Worm (Caenorhabditis elegans): Measurements from ENCODE around the gene lpr-5.

DNA sequence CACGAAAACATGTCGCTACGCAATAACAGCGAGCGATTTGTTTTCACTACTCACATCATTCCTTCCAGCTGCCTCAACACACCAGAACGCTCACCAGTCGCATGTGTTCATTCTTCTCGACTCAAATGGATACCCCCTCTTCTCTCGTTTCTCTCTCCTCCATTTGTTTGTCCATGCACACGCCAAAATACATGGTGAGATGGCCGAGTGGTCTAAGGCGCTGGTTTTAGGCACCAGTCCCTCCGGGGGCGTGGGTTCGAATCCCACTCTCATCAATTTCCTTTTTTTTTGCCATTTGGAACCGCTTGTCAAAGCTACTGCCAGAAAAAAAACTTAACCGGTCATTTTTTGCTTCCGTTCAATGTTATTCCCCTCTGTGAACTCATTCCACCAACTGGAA, 33.6 kb downstream of the lpr-5 start:
- TF ChIP-seq unc-39 (tag; optimal IDR thresholded peaks at IDR 0.05), result no peak
- no peak for TF ChIP-seq lsy-2 (tag; optimal IDR thresholded peaks at IDR 0.05)
- peak; percentile 9 for TF ChIP-seq nhr-237 (tag; optimal IDR thresholded peaks at IDR 0.05)
- TF ChIP-seq ztf-11 (tag; optimal IDR thresholded peaks at IDR 0.05), result peak; percentile 69
- TF ChIP-seq unc-62 (GFP tag; optimal IDR thresholded peaks at IDR 0.05), result no peak
- peak; percentile 75 for TF ChIP-seq ceh-43 (GFP tag; optimal IDR thresholded peaks at IDR 0.05)
- peak; percentile 48 for TF ChIP-seq pha-4 (tag; optimal IDR thresholded peaks at IDR 0.05)
- peak; percentile 6 for TF ChIP-seq nhr-12 (tag; optimal IDR thresholded peaks at IDR 0.05)
- TF ChIP-seq snpc-4 (tag; optimal IDR thresholded peaks at IDR 0.05), result no peak
- no peak for TF ChIP-seq mab-5 (tag; optimal IDR thresholded peaks at IDR 0.05)
